Worm (Caenorhabditis elegans): ENCODE results near the gene cey-1.

cey-1 gene

DNA sequence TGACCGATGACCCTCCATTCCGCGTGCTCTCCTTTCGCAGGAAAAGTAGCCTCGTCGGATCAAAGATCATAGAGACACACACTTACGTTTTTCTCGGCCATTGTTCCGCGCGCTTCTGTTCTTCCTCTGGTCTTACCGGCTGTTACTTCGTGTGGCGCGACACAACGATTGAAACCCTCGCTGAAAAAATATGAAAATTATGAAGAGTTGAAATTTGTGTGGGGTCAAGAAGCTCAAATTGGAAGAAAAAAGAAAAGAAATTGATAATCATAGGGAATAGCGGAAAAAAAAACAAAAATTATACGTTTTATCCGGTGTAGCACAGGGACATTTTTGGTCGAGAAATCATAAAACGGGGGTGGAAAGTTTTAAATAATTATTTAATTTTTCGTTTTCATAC, at the start of gene cey-1:
TSS of gene cey-1 (minus strand) at position 180 of the 400 bp plus-strand sequence.
- no peak for TF ChIP-seq ztf-3 (GFP tag; optimal IDR thresholded peaks at IDR 0.05)
- no peak for TF ChIP-seq tbp1 (GFP tag; optimal IDR thresholded peaks at IDR 0.05)
- no peak for TF ChIP-seq chd-7 (tag; optimal IDR thresholded peaks at IDR 0.05)

DNA sequence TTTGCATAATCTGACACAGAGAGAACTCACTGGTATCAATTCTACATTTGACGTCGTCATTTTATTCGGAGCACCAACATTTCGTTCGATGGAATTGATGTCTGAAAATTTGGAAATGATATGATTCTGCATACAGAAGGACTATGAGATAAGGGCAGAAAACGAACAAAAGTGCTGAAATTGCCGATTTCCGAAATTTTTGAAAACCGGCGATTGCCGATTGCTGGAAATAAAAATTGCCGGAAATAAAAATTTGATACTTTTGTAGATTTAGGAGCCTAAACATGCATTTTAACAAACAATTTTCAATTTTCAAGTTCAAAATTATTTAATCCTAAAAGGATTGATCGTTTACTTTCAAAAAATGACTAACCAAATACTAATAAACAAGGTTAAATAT, 48.4 kb upstream of the cey-1 start, which contains the start of gene unc-53:
TSS of gene unc-53 (minus strand) at position 101 of the 400 bp plus-strand sequence.
- TF ChIP-seq D2030.7 (GFP tag; IDR thresholded peaks at IDR 0.05), result no peak
- TF ChIP-seq T07F8.4 (tag; optimal IDR thresholded peaks at IDR 0.05), result no peak
- TF ChIP-seq tlf-1 (GFP tag; optimal IDR thresholded peaks at IDR 0.05), result no peak
- TF ChIP-seq madf-10 (tag; optimal IDR thresholded peaks at IDR 0.05), result no peak
- TF ChIP-seq zim-3 (tag; optimal IDR thresholded peaks at IDR 0.05), result no peak
- TF ChIP-seq snpc-4 (GFP tag; optimal IDR thresholded peaks at IDR 0.05), result no peak
- no peak for TF ChIP-seq snpc-4 (tag; optimal IDR thresholded peaks at IDR 0.05)
- TF ChIP-seq lsl-1 (GFP tag; optimal IDR thresholded peaks at IDR 0.05), result no peak
- no peak for TF ChIP-seq aptf-2 (GFP tag; conservative IDR thresholded peaks at IDR 0.05)
- TF ChIP-seq F10E7.11 (tag; optimal IDR thresholded peaks at IDR 0.05), result no peak

DNA sequence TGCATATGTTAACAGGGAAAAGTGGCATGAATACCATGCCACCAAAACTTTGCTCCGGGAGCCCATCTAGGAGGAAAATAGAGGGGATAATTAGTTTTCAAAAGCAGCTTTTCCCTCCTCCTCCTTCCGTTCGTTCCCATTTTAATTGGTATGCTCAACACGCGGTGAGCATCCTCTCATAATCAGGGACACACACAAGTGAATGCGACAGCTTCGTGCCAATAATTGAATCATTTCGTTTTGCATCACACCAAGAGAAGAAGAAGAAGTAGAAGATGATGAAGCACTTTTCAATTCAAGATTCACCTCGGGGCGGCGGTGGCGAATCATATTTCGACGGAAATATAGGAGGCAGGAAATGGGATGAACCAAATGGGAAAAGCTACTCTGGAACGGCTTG, 47.1 kb upstream of the cey-1 start:
- TF ChIP-seq aptf-3 (GFP tag; IDR thresholded peaks at IDR 0.05) (no peak), madf-3 (GFP tag; IDR thresholded peaks at IDR 0.05) (no peak), egl-18 (GFP tag; IDR thresholded peaks at IDR 0.05) (no peak), rpc-1 (optimal IDR thresholded peaks at IDR 0.05) (no peak), rpc-1 (tag; optimal IDR thresholded peaks at IDR 0.05) (no peak), athp-1 (tag; optimal IDR thresholded peaks at IDR 0.05) (no peak), tbp1 (GFP tag; optimal IDR thresholded peaks at IDR 0.05) (no peak), egrh-3 (GFP tag; IDR thresholded peaks at IDR 0.05) (no peak), ztf-18 (tag; optimal IDR thresholded peaks at IDR 0.05) (no peak), ceh-91 (GFP tag; IDR thresholded peaks at IDR 0.05) (no peak), attf-6 (GFP tag; IDR thresholded peaks at IDR 0.05) (no peak), mel-28 (tag; optimal IDR thresholded peaks at IDR 0.05; ENCODE audit: borderline replicate concordance) (no peak), ceh-40 (GFP tag; IDR thresholded peaks at IDR 0.05) (no peak), atf-7 (tag; optimal IDR thresholded peaks at IDR 0.05) (no peak), attf-5 (GFP tag; optimal IDR thresholded peaks at IDR 0.05) (no peak), nhr-80 (tag; optimal IDR thresholded peaks at IDR 0.05) (no peak), mcd-1 (GFP tag; IDR thresholded peaks at IDR 0.05) (no peak), F49E8.2 (tag; optimal IDR thresholded peaks at IDR 0.05; ENCODE audit: insufficient read depth) (no peak), ceh-79 (tag; optimal IDR thresholded peaks at IDR 0.05) (no peak), tlf-1 (GFP tag; optimal IDR thresholded peaks at IDR 0.05) (no peak)

DNA sequence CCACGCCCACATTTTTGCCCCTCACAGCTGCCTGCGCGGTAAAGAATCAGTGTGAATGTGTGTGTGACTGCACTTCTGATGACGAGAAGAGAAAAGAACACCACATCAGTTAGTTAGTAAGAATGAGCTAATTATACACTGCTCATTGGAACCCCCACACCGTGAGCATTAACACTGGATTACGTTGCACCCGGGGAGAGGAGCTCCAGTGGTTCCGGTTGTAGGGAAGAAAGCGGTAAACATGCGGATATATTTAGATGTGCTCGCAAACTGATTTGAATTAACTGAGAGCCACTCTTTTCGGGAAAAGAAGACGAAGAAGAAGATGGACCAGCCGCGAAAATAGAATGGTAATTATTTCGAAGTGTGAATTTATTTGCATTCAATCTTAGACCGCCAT, 45.8 kb upstream of the cey-1 start:
- no peak for TF ChIP-seq Y56A3A.18 (GFP tag; IDR thresholded peaks at IDR 0.05)
- TF ChIP-seq somi-1 (GFP tag; optimal IDR thresholded peaks at IDR 0.05), result no peak
- no peak for TF ChIP-seq ZK185.1 (tag; optimal IDR thresholded peaks at IDR 0.05; ENCODE audit: poor library complexity, severe bottlenecking)
- no peak for TF ChIP-seq ceh-58 (GFP tag; IDR thresholded peaks at IDR 0.05)
- no peak for TF ChIP-seq madf-6 (GFP tag; IDR thresholded peaks at IDR 0.05)
- TF ChIP-seq hmg-1.2 (GFP tag; IDR thresholded peaks at IDR 0.05), result no peak
- no peak for TF ChIP-seq F52B5.7 (tag; optimal IDR thresholded peaks at IDR 0.05)
- TF ChIP-seq him-1 (tag; optimal IDR thresholded peaks at IDR 0.05), result no peak
- no peak for TF ChIP-seq aptf-2 (GFP tag; conservative IDR thresholded peaks at IDR 0.05)
- no peak for TF ChIP-seq akir-1 (GFP tag; optimal IDR thresholded peaks at IDR 0.05)
- TF ChIP-seq hsf-1 (GFP tag; IDR thresholded peaks at IDR 0.05), result no peak
- TF ChIP-seq sea-2 (GFP tag; IDR thresholded peaks at IDR 0.05), result no peak
- no peak for TF ChIP-seq ceh-91 (GFP tag; IDR thresholded peaks at IDR 0.05)
